Worm (Caenorhabditis elegans): ENCODE data around the gene C36H8.1.

DNA sequence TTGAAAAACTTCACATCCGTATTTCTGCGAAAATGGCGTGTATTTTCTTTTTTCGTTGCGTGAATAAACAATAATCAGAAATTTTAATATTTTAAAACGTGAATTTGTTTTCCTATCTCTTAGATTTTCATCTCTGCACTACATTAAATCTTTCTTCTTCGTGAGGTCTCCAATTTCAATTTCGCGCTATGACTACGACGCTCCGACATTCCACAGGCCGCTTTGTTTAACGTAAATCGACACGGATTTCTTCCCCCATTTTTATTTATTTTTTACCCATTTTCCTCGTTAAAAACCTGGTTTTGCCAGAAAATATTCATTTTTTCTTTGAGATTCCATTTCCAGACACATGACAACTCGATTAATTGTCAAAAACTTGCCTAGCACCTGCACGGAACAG is 20.0 kb downstream of the C36H8.1 start, which contains the start of the genes T23F6.3 and rbd-1:
- no peak for TF ChIP-seq pha-4 (tag; optimal IDR thresholded peaks at IDR 0.05)
- TF ChIP-seq pha-2 (tag; optimal IDR thresholded peaks at IDR 0.05): no peak
- no peak for TF ChIP-seq pqm-1 (tag; optimal IDR thresholded peaks at IDR 0.05)
- no peak for TF ChIP-seq pag-3 (tag; optimal IDR thresholded peaks at IDR 0.05; ENCODE audit: borderline replicate concordance)
- no peak for TF ChIP-seq lin-11 (tag; optimal IDR thresholded peaks at IDR 0.05)
- TF ChIP-seq ama-1 (optimal IDR thresholded peaks at IDR 0.05): no peak
- TF ChIP-seq sox-4 (tag; optimal IDR thresholded peaks at IDR 0.05): no peak
- TF ChIP-seq T23F11.4 (GFP tag; optimal IDR thresholded peaks at IDR 0.05): no peak
- peak; percentile 76 for TF ChIP-seq ets-4 (tag; optimal IDR thresholded peaks at IDR 0.05)
- TF ChIP-seq ttx-3 (tag; optimal IDR thresholded peaks at IDR 0.05): no peak
- TF ChIP-seq ref-2 (tag; optimal IDR thresholded peaks at IDR 0.05): peak; percentile 69
- no peak for TF ChIP-seq fkh-10 (GFP tag; optimal IDR thresholded peaks at IDR 0.05)

All from whole organism, late embryonic.